Worm (Caenorhabditis elegans): Measurements from ENCODE around the gene sars-2.
"Not testable (repeated sequence)": the region's sequence is repeated elsewhere in the genome, so short reads cannot be mapped to it uniquely, and the experiment has no call there.

The sars-2 gene

ce11 chrIV:4346512-4346911 lies 10.9 kb upstream of the sars-2 start, which contains the start of gene oac-52:
TSS of gene oac-52 (minus strand) at chrIV:4346612.
- TF ChIP-seq lin-13 (GFP tag; optimal IDR thresholded peaks at IDR 0.05) (no peak), nhr-6 (tag; optimal IDR thresholded peaks at IDR 0.05) (no peak), ztf-1 (GFP tag; conservative IDR thresholded peaks at IDR 0.05) (no peak), ama-1 (optimal IDR thresholded peaks at IDR 0.05) (no peak), mbf-1 (tag; optimal IDR thresholded peaks at IDR 0.05) (no peak), ztf-4 (tag; optimal IDR thresholded peaks at IDR 0.05) (no peak), crh-2 (tag; optimal IDR thresholded peaks at IDR 0.05) (no peak)

- TF ChIP-seq unc-62 (GFP tag; optimal IDR thresholded peaks at IDR 0.05) (no peak), ama-1 (optimal IDR thresholded peaks at IDR 0.05) (peak; percentile 46)
Measured at ce11 chrIV:4347578-4348003, 9.8 kb upstream of the sars-2 start.

ce11 chrIV:4348146-4348545 lies 9.3 kb upstream of the sars-2 start, which contains the start of gene W03B1.5:
TSS of gene W03B1.5 (plus strand) at chrIV:4348446.
- not testable (repeated sequence) for TF ChIP-seq alr-1, elt-3, ceh-16 (tag; optimal IDR thresholded peaks at IDR 0.05)

- no peak for TF ChIP-seq nhr-77 (tag; optimal IDR thresholded peaks at IDR 0.05)
- TF ChIP-seq mdl-1 (tag; optimal IDR thresholded peaks at IDR 0.05) = no peak
- no peak for TF ChIP-seq crh-2 (tag; optimal IDR thresholded peaks at IDR 0.05)
- no peak for TF ChIP-seq unc-39 (tag; optimal IDR thresholded peaks at IDR 0.05)
- no peak for TF ChIP-seq elt-1 (tag; optimal IDR thresholded peaks at IDR 0.05)
- TF ChIP-seq nhr-129 (tag; optimal IDR thresholded peaks at IDR 0.05) = no peak
- no peak for TF ChIP-seq fos-1 (tag; optimal IDR thresholded peaks at IDR 0.05)
- no peak for TF ChIP-seq Y55F3AM.14 (GFP tag; optimal IDR thresholded peaks at IDR 0.05)
- TF ChIP-seq nhr-21 (tag; optimal IDR thresholded peaks at IDR 0.05) = no peak
- no peak for TF ChIP-seq F13H6.1 (tag; optimal IDR thresholded peaks at IDR 0.05)
- TF ChIP-seq peb-1 (tag; optimal IDR thresholded peaks at IDR 0.05) = no peak
- no peak for TF ChIP-seq lin-13 (GFP tag; optimal IDR thresholded peaks at IDR 0.05)
- TF ChIP-seq dmd-4 (tag; optimal IDR thresholded peaks at IDR 0.05) = no peak
- no peak for TF ChIP-seq nhr-12 (tag; optimal IDR thresholded peaks at IDR 0.05)
Measured at ce11 chrIV:4356879-4357278, 557 bp upstream of the sars-2 start, which contains the start of gene W03B1.9. TSS of gene W03B1.9 (minus strand) at chrIV:4356979.

- TF ChIP-seq nhr-77 (tag; optimal IDR thresholded peaks at IDR 0.05) (no peak), nhr-21 (tag; optimal IDR thresholded peaks at IDR 0.05) (no peak), snpc-4 (tag; optimal IDR thresholded peaks at IDR 0.05) (no peak), fos-1 (tag; optimal IDR thresholded peaks at IDR 0.05) (no peak), nhr-129 (tag; optimal IDR thresholded peaks at IDR 0.05) (no peak), ztf-1 (GFP tag; conservative IDR thresholded peaks at IDR 0.05) (no peak), nhr-10 (tag; optimal IDR thresholded peaks at IDR 0.05) (no peak)
Measured at ce11 chrIV:4359653-4360052, 2.2 kb downstream of the sars-2 start, which contains the start of gene F55F10.3. TSS of gene F55F10.3 (plus strand) at chrIV:4359953.

ce11 chrIV:4360497-4360896 lies 3.1 kb downstream of the sars-2 start, which contains the start of gene F55F10.1:
TSS of gene F55F10.1 (plus strand) at chrIV:4360837.
- TF ChIP-seq mab-5 (tag; optimal IDR thresholded peaks at IDR 0.05) = peak; percentile 9
- TF ChIP-seq ZK546.5 (tag; optimal IDR thresholded peaks at IDR 0.05) = no peak
- TF ChIP-seq blmp-1 (tag; optimal IDR thresholded peaks at IDR 0.05; ENCODE audit: insufficient read depth) = no peak
- peak; percentile 52 for TF ChIP-seq nhr-25 (tag; optimal IDR thresholded peaks at IDR 0.05)
- TF ChIP-seq crh-2 (tag; optimal IDR thresholded peaks at IDR 0.05) = peak; percentile 52
- TF ChIP-seq dmd-4 (tag; optimal IDR thresholded peaks at IDR 0.05) = no peak
- no peak for TF ChIP-seq nhr-11 (tag; optimal IDR thresholded peaks at IDR 0.05)
- no peak for TF ChIP-seq Y55F3AM.14 (GFP tag; optimal IDR thresholded peaks at IDR 0.05)
- peak; percentile 15 for TF ChIP-seq egl-27 (tag; optimal IDR thresholded peaks at IDR 0.05)
- TF ChIP-seq nhr-21 (tag; optimal IDR thresholded peaks at IDR 0.05) = peak; percentile 9
- no peak for TF ChIP-seq alr-1 (tag; optimal IDR thresholded peaks at IDR 0.05)
- TF ChIP-seq C34F6.9 (tag; optimal IDR thresholded peaks at IDR 0.05) = peak; percentile 79
- TF ChIP-seq ztf-4 (tag; optimal IDR thresholded peaks at IDR 0.05) = no peak
- TF ChIP-seq snpc-4 (tag; optimal IDR thresholded peaks at IDR 0.05) = no peak
- no peak for TF ChIP-seq ama-1 (optimal IDR thresholded peaks at IDR 0.05)
- no peak for TF ChIP-seq lin-39 (tag; optimal IDR thresholded peaks at IDR 0.05)
- TF ChIP-seq lsy-2 (tag; optimal IDR thresholded peaks at IDR 0.05) = peak; percentile 83 to 88
- TF ChIP-seq ztf-1 (GFP tag; conservative IDR thresholded peaks at IDR 0.05) = no peak
- TF ChIP-seq mdl-1 (tag; optimal IDR thresholded peaks at IDR 0.05) = no peak
- peak; percentile 36 for TF ChIP-seq F13H6.1 (tag; optimal IDR thresholded peaks at IDR 0.05)
- TF ChIP-seq sma-9 (GFP tag; optimal IDR thresholded peaks at IDR 0.05) = no peak
- TF ChIP-seq sma-9 (tag; optimal IDR thresholded peaks at IDR 0.05) = no peak
- no peak for TF ChIP-seq skn-1 (tag; optimal IDR thresholded peaks at IDR 0.05)
- TF ChIP-seq gmeb-1 (tag; optimal IDR thresholded peaks at IDR 0.05) = peak; percentile 88
- peak; percentile 53 for TF ChIP-seq unc-55 (GFP tag; optimal IDR thresholded peaks at IDR 0.05)
- peak; percentile 27 for TF ChIP-seq fos-1 (tag; optimal IDR thresholded peaks at IDR 0.05)
- peak; percentile 29 for TF ChIP-seq nhr-129 (tag; optimal IDR thresholded peaks at IDR 0.05)
- peak; percentile 48 for TF ChIP-seq sma-3 (GFP tag; optimal IDR thresholded peaks at IDR 0.05)
- no peak for TF ChIP-seq nhr-12 (tag; optimal IDR thresholded peaks at IDR 0.05)
- TF ChIP-seq mbf-1 (tag; optimal IDR thresholded peaks at IDR 0.05) = no peak
- no peak for TF ChIP-seq unc-39 (tag; optimal IDR thresholded peaks at IDR 0.05)
